Fruit fly (Drosophila melanogaster) whole organism, embryonic: Measurements from ENCODE around the gene CG17738.

Experiments used
- Abd-B ChIP-seq: fragments of 200-800 bp; sonication (Bioruptor generic); optimal IDR thresholded peaks from 2 replicates; lab custom pipeline; 2018; ENCODE audit warnings: missing biosample characterization, mild to moderate bottlenecking, missing genetic modification characterization, moderate library complexity
- CG11085 ChIP-seq: fragments of 200-800 bp; sonication (Bioruptor generic); IDR thresholded peaks from 2 replicates; pipeline ENCODE4 v1.3.6; 2022; ENCODE audit warnings: missing biosample characterization, missing genetic modification characterization
- CG14965 ChIP-seq: fragments of 200-800 bp; sonication (Bioruptor generic); optimal IDR thresholded peaks from 2 replicates; lab custom pipeline; 2016; ENCODE audit warnings: missing biosample characterization, missing genetic modification characterization, borderline replicate concordance
- CG17328 ChIP-seq: fragments of 200-800 bp; sonication (Bioruptor generic); IDR thresholded peaks from 2 replicates; pipeline ENCODE4 v1.3.6; 2022; ENCODE audit warnings: missing biosample characterization, missing genetic modification characterization
- CG18476 ChIP-seq: fragments of 200-800 bp; sonication (Bioruptor generic); optimal IDR thresholded peaks from 2 replicates; lab custom pipeline; 2016; ENCODE audit warnings: missing biosample characterization, mild to moderate bottlenecking, missing genetic modification characterization
- CG4730 ChIP-seq: fragments of 200-800 bp; sonication (Bioruptor generic); IDR thresholded peaks from 2 replicates; pipeline ENCODE4 v1.3.6; 2022; ENCODE audit warnings: missing biosample characterization, missing genetic modification characterization
- CG6854 ChIP-seq: fragments of 200-800 bp; sonication (Bioruptor generic); optimal IDR thresholded peaks from 3 replicates; lab custom pipeline; 2017; ENCODE audit warnings: missing biosample characterization, mild to moderate bottlenecking, missing genetic modification characterization
- CG8089 ChIP-seq: fragments of 200-800 bp; sonication (Bioruptor generic); optimal IDR thresholded peaks from 3 replicates; lab custom pipeline; 2016; ENCODE audit warnings: missing biosample characterization, missing genetic modification characterization
- CG9797 ChIP-seq: fragments of 200-800 bp; sonication (Bioruptor generic); optimal IDR thresholded peaks from 3 replicates; lab custom pipeline; 2018; ENCODE audit warnings: missing biosample characterization, mild to moderate bottlenecking, missing genetic modification characterization
- CG9817 ChIP-seq: fragments of 200-800 bp; sonication (Bioruptor generic); optimal IDR thresholded peaks from 2 replicates; lab custom pipeline; 2018; ENCODE audit warnings: missing biosample characterization, mild to moderate bottlenecking, missing genetic modification characterization, moderate library complexity
- CG9876 ChIP-seq: fragments of 200-800 bp; sonication (Bioruptor generic); optimal IDR thresholded peaks from 2 replicates; lab custom pipeline; 2016; ENCODE audit warnings: missing biosample characterization, missing genetic modification characterization
- CTCF ChIP-seq: fragments of 200-800 bp; sonication (Bioruptor generic); optimal IDR thresholded peaks from 2 replicates; lab custom pipeline; 2017; ENCODE audit warnings: missing biosample characterization, mild to moderate bottlenecking, missing genetic modification characterization, moderate library complexity
- D ChIP-seq, 2 experiments: fragments of 200-800 bp in 1 of 2; fragments of >200 bp in 1 of 2; sonication (Bioruptor generic) in 1 of 2; optimal IDR thresholded peaks; 2 replicates in 1 of 2; 3 replicates in 1 of 2; lab custom pipeline; 2017; ENCODE audit warnings: mild to moderate bottlenecking in 1 of 2, missing biosample characterization in 1 of 2, missing genetic modification characterization in 1 of 2, missing genetic modification reagents in 1 of 2
- Dek ChIP-seq: fragments of 200-800 bp; sonication (Bioruptor generic); optimal IDR thresholded peaks from 3 replicates; lab custom pipeline; 2019; ENCODE audit warnings: missing biosample characterization, mild to moderate bottlenecking, missing genetic modification characterization, moderate library complexity
- Dfd ChIP-seq, 2 experiments: fragments of >200 bp; optimal IDR thresholded peaks; 2 replicates each; lab custom pipeline; 2017; ENCODE audit warnings: missing biosample characterization in 2 of 2, missing genetic modification characterization in 2 of 2
- Drgx ChIP-seq: fragments of 200-800 bp; sonication (Bioruptor generic); IDR thresholded peaks from 2 replicates; pipeline ENCODE4 v1.3.6; 2022; ENCODE audit warnings: missing biosample characterization, missing genetic modification characterization
- Eip74EF ChIP-seq, 2 experiments: fragments of 200-800 bp in 1 of 2; fragments of >200 bp in 1 of 2; sonication (Bioruptor generic) in 1 of 2; optimal IDR thresholded peaks; 2 replicates each; lab custom pipeline; 2017 to 2019; ENCODE audit warnings: missing biosample characterization in 2 of 2, missing genetic modification characterization in 2 of 2, mild to moderate bottlenecking in 1 of 2, moderate library complexity in 1 of 2
- Elba2 ChIP-seq: fragments of 200-800 bp; sonication (Bioruptor generic); optimal IDR thresholded peaks from 3 replicates; lab custom pipeline; 2016; ENCODE audit warnings: missing biosample characterization, missing genetic modification characterization
- Ets65A ChIP-seq: fragments of 200-800 bp; sonication (Bioruptor generic); peaks from one replicate; lab custom pipeline; 2016; ENCODE audit warnings: missing biosample characterization, missing genetic modification characterization
- H2.0 ChIP-seq: fragments of 200-800 bp; sonication (Bioruptor generic); IDR thresholded peaks from 2 replicates; pipeline ENCODE4 v1.3.6; 2022; ENCODE audit warnings: missing biosample characterization, missing genetic modification characterization
- Nf-YA ChIP-seq: fragments of 200-800 bp; sonication (Bioruptor generic); IDR thresholded peaks from 2 replicates; pipeline ENCODE4 v1.3.6; 2022; ENCODE audit warnings: missing biosample characterization, missing genetic modification characterization
- PHDP ChIP-seq: fragments of 200-800 bp; sonication (Bioruptor generic); optimal IDR thresholded peaks from 3 replicates; lab custom pipeline; 2018; ENCODE audit warnings: missing biosample characterization, mild to moderate bottlenecking, missing genetic modification characterization, moderate library complexity
- Ptx1 ChIP-seq: fragments of 200-800 bp; sonication (Bioruptor generic); IDR thresholded peaks from 2 replicates; pipeline ENCODE4 v1.3.6; 2022; ENCODE audit warnings: missing biosample characterization, missing genetic modification characterization
- Sin3A ChIP-seq: fragments of >200 bp; optimal IDR thresholded peaks from 2 replicates; lab custom pipeline; 2018
- az2 ChIP-seq: fragments of 200-800 bp; sonication (Bioruptor generic); optimal IDR thresholded peaks from 3 replicates; lab custom pipeline; 2016; ENCODE audit warnings: missing biosample characterization, missing genetic modification characterization
- cas ChIP-seq: fragments of 200-800 bp; sonication (Bioruptor generic); IDR thresholded peaks from 2 replicates; pipeline ENCODE4 v1.3.6; 2022; ENCODE audit warnings: missing biosample characterization, missing genetic modification characterization
- cg ChIP-seq: fragments of 200-800 bp; sonication (Bioruptor generic); optimal IDR thresholded peaks from 3 replicates; lab custom pipeline; 2019; ENCODE audit warnings: missing biosample characterization, mild to moderate bottlenecking, missing genetic modification characterization, moderate library complexity
- chm ChIP-seq: fragments of 200-800 bp; sonication (Bioruptor generic); IDR thresholded peaks from 2 replicates; pipeline ENCODE4 v1.3.6; 2022; ENCODE audit warnings: missing biosample characterization, missing genetic modification characterization
- crc ChIP-seq: fragments of 200-800 bp; sonication (Bioruptor generic); optimal IDR thresholded peaks from 2 replicates; lab custom pipeline; 2016; ENCODE audit warnings: missing biosample characterization, missing genetic modification characterization
- dati ChIP-seq: fragments of 200-800 bp; sonication (Bioruptor generic); IDR thresholded peaks from 2 replicates; pipeline ENCODE4 v1.3.6; 2022; ENCODE audit warnings: missing biosample characterization, missing genetic modification characterization
- exex ChIP-seq: fragments of 200-800 bp; sonication (Bioruptor generic); optimal IDR thresholded peaks from 4 replicates; lab custom pipeline; 2018; ENCODE audit warnings: missing biosample characterization, mild to moderate bottlenecking, missing genetic modification characterization, moderate library complexity
- gcm2 ChIP-seq: fragments of 200-800 bp; sonication (Bioruptor generic); optimal IDR thresholded peaks from 2 replicates; lab custom pipeline; 2016; ENCODE audit warnings: missing biosample characterization, missing genetic modification characterization
- hbn ChIP-seq: fragments of 200-800 bp; sonication (Bioruptor generic); IDR thresholded peaks from 2 replicates; pipeline ENCODE4 v1.3.6; 2022; ENCODE audit warnings: missing biosample characterization, missing genetic modification characterization; ENCODE audit not compliant: partially characterized antibody
- lmd ChIP-seq: fragments of 200-800 bp; sonication (Bioruptor generic); IDR thresholded peaks from 2 replicates; pipeline ENCODE4 v1.3.6; 2022; ENCODE audit warnings: missing biosample characterization, missing genetic modification characterization
- pan ChIP-seq, 4 experiments: fragments of >200 bp in 3 of 4; fragments of 200-800 bp in 1 of 4; sonication (Bioruptor generic) in 1 of 4; optimal IDR thresholded peaks in 3 of 4; IDR thresholded peaks in 1 of 4; 2 replicates each; pipeline versions ENCODE4 v1.3.6 to Lab custom; 2017 to 2022; ENCODE audit warnings: missing biosample characterization in 2 of 4, missing genetic modification characterization in 2 of 4, mixed read lengths in 1 of 4
- pnt ChIP-seq: fragments of 200-800 bp; sonication (Bioruptor generic); optimal IDR thresholded peaks from 3 replicates; lab custom pipeline; 2016; ENCODE audit warnings: missing biosample characterization, missing genetic modification characterization
- sc ChIP-seq, 3 experiments: fragments of >200 bp in 2 of 3; fragments of 200-800 bp in 1 of 3; sonication (Bioruptor generic) in 1 of 3; optimal IDR thresholded peaks; 2 replicates in 2 of 3; 3 replicates in 1 of 3; lab custom pipeline; 2017; ENCODE audit warnings: mild to moderate bottlenecking in 1 of 3, missing biosample characterization in 1 of 3, missing genetic modification characterization in 1 of 3, missing genetic modification reagents in 1 of 3
- slbo ChIP-seq: fragments of 200-800 bp; sonication (Bioruptor generic); IDR thresholded peaks from 2 replicates; pipeline ENCODE4 v1.3.6; 2022; ENCODE audit warnings: missing biosample characterization, missing genetic modification characterization
- z ChIP-seq: fragments of 200-800 bp; sonication (Bioruptor generic); IDR thresholded peaks from 3 replicates; pipeline ENCODE4 v1.3.6; 2022; ENCODE audit warnings: missing biosample characterization, missing genetic modification characterization
- zfh2 ChIP-seq: fragments of 200-800 bp; sonication (Bioruptor generic); optimal IDR thresholded peaks from 2 replicates; lab custom pipeline; 2016; ENCODE audit warnings: missing biosample characterization, missing genetic modification characterization

Gene CG17738

dm6 chr3R:12222093-12222492, 48.6 kb upstream of the CG17738 start, which contains the start of gene Rsbp15 (continued):
- TF ChIP-seq lmd (GFP tag; lab: Robert Waterston, UW) (no peak), cg (no peak), H2.0 (GFP tag; lab: Robert Waterston, UW) (no peak), Drgx (no peak), pnt (GFP tag; lab: Kevin White, UChicago) (peak; percentile 11), PHDP (tag; lab: Kevin White, UChicago) (no peak), CTCF (GFP tag; lab: Kevin White, UChicago) (peak; percentile 98), hbn (no peak), Ets65A (GFP tag; lab: Kevin White, UChicago) (peak; percentile 86), z (GFP tag; lab: Robert Waterston, UW) (no peak), exex (no peak), Elba2 (no peak), az2 (GFP tag; lab: Kevin White, UChicago) (no peak), CG8089 (GFP tag; lab: Kevin White, UChicago) (no peak), slbo (GFP tag; lab: Robert Waterston, UW) (peak; percentile 62), CG17328 (GFP tag; lab: Robert Waterston, UW) (no peak), CG4730 (no peak), cas (GFP tag; lab: Robert Waterston, UW) (no peak), sc (optimal IDR thresholded peaks at IDR 0.05; lab: Kevin White, UChicago) (no peak), sc (GFP tag; optimal IDR thresholded peaks at IDR 0.05; lab: Kevin White, UChicago) (no peak), CG9876 (GFP tag; lab: Kevin White, UChicago) (no peak), Sin3A (lab: Kevin White, UChicago) (no peak), zfh2 (no peak), Ptx1 (peak; percentile 35; the same call in 1 of the 2 replicates), CG6854 (GFP tag; lab: Kevin White, UChicago) (no peak), crc (GFP tag; lab: Kevin White, UChicago) (no peak), Dek (tag; lab: Kevin White, UChicago) (no peak), chm (GFP tag; lab: Robert Waterston, UW) (0 out of 2 replicates have a peak, but pooled peaks have one; percentile 13), Nf-YA (no peak), D (optimal IDR thresholded peaks at IDR 0.05; lab: Kevin White, UChicago) (no peak), D (GFP tag; optimal IDR thresholded peaks at IDR 0.05; lab: Kevin White, UChicago) (no peak)

- TF ChIP-seq CG9817 (tag; lab: Kevin White, UChicago) (no peak), dati (GFP tag; lab: Robert Waterston, UW) (no peak), CG18476 (GFP tag; lab: Kevin White, UChicago) (no peak), Abd-B (no peak), Dfd (GFP tag; optimal IDR thresholded peaks at IDR 0.05; lab: Kevin White, UChicago) (no peak), CG11085 (GFP tag; lab: Robert Waterston, UW) (no peak), CG14965 (GFP tag; lab: Kevin White, UChicago) (no peak), pan (optimal IDR thresholded peaks at IDR 0.05; lab: Kevin White, UChicago) (no peak), pan (GFP tag; optimal IDR thresholded peaks at IDR 0.05 in 1 of 2, IDR thresholded peaks at IDR 0.05 in 1 of 2) (no peak), Eip74EF (GFP tag; optimal IDR thresholded peaks at IDR 0.05; lab: Kevin White, UChicago) (no peak), gcm2 (GFP tag; lab: Kevin White, UChicago) (no peak), CG9797 (GFP tag; lab: Kevin White, UChicago) (no peak)
These were observed 45.8 kb upstream of the CG17738 start, which contains the start of gene CG17404 for dm6 chr3R:12224919-12225318. TSS of gene CG17404 (minus strand) at chr3R:12225019.
